Worm (Caenorhabditis elegans) whole organism, early embryonic: Measurements from ENCODE around the gene R10D12.13.

Experiments
- B0310.2 ChIP-seq: sonication (generic microtip); optimal IDR thresholded peaks from 2 replicates; lab custom pipeline; 2016; ENCODE audit warnings: mild to moderate bottlenecking, missing genetic modification characterization, missing compliant biosample characterization
- F13C5.2 ChIP-seq: sonication (generic microtip); optimal IDR thresholded peaks from 2 replicates; lab custom pipeline; 2017; ENCODE audit warnings: mild to moderate bottlenecking, missing genetic modification characterization, inconsistent platforms, missing compliant biosample characterization
- aly-1 ChIP-seq: sonication (generic microtip); optimal IDR thresholded peaks from 2 replicates; lab custom pipeline; 2016; ENCODE audit warnings: missing genetic modification characterization, missing compliant biosample characterization
- ama-1 ChIP-seq: fragments of 150-350 bp; optimal IDR thresholded peaks from 2 replicates; lab custom pipeline; 2014
- ceh-13 ChIP-seq: fragments of 200-800 bp; sonication (Bioruptor generic); optimal IDR thresholded peaks from 2 replicates; lab custom pipeline; 2018; ENCODE audit warnings: mild to moderate bottlenecking, missing genetic modification characterization, missing compliant biosample characterization
- ceh-36 ChIP-seq: sonication (generic microtip); optimal IDR thresholded peaks from 2 replicates; lab custom pipeline; 2016; ENCODE audit warnings: missing genetic modification characterization, inconsistent platforms, missing compliant biosample characterization
- ets-7 ChIP-seq: sonication (generic microtip); optimal IDR thresholded peaks from 2 replicates; lab custom pipeline; 2016; ENCODE audit warnings: missing genotype, missing genetic modification characterization, missing compliant biosample characterization
- flt-1 ChIP-seq: fragments of 200-800 bp; sonication (Bioruptor generic); IDR thresholded peaks from 2 replicates; pipeline ENCODE4 v1.3.6; 2022; ENCODE audit warnings: missing genetic modification characterization, missing compliant biosample characterization
- hmbx-1 ChIP-seq: sonication (generic microtip); optimal IDR thresholded peaks from 2 replicates; lab custom pipeline; 2016; ENCODE audit warnings: mild to moderate bottlenecking, missing genetic modification characterization, missing compliant biosample characterization
- hmg-4 ChIP-seq: fragments of 200-800 bp; sonication (Bioruptor generic); optimal IDR thresholded peaks from 2 replicates; lab custom pipeline; 2018; ENCODE audit warnings: mild to moderate bottlenecking, missing genetic modification characterization, missing compliant biosample characterization
- hnd-1 ChIP-seq: sonication (generic microtip); optimal IDR thresholded peaks from 2 replicates; lab custom pipeline; 2016; ENCODE audit warnings: missing genetic modification characterization, missing compliant biosample characterization
- pes-1 ChIP-seq: fragments of 200-800 bp; sonication (Bioruptor generic); IDR thresholded peaks from 2 replicates; pipeline ENCODE4 v1.3.6; 2022; ENCODE audit warnings: missing genetic modification reagents, missing genetic modification characterization, missing compliant biosample characterization
- scrt-1 ChIP-seq: fragments of 200-800 bp; sonication (Bioruptor generic); IDR thresholded peaks from 2 replicates; pipeline ENCODE4 v1.3.6; 2022; ENCODE audit warnings: missing genetic modification characterization, missing compliant biosample characterization
- sea-1 ChIP-seq: fragments of 200-800 bp; sonication (Bioruptor generic); conservative IDR thresholded peaks from 2 replicates; pipeline ENCODE4 v1.3.6; 2022; ENCODE audit warnings: missing genetic modification characterization, missing compliant biosample characterization
- tbx-11 ChIP-seq: fragments of 200-800 bp; sonication (Bioruptor generic); IDR thresholded peaks from 2 replicates; pipeline ENCODE4 v1.3.6; 2022; ENCODE audit warnings: missing genetic modification characterization, missing compliant biosample characterization
- tbx-37 ChIP-seq: fragments of 200-800 bp; sonication (Bioruptor generic); conservative IDR thresholded peaks from 2 replicates; pipeline ENCODE4 v1.3.6; 2022; ENCODE audit warnings: missing genetic modification reagents, missing genetic modification characterization, missing compliant biosample characterization
- tra-4 ChIP-seq: sonication (generic microtip); optimal IDR thresholded peaks from 2 replicates; lab custom pipeline; 2017; ENCODE audit warnings: missing genetic modification characterization, missing compliant biosample characterization

The R10D12.13 gene

ce11 chrV:13958247-13958646 lies 4.0 kb upstream of the R10D12.13 start, which contains the start of gene R10D12.10:
R10D12.10 (minus strand) TSS chrV:13958347.
- TF ChIP-seq sea-1 (GFP tag; lab: Robert Waterston, UW) (no peak), scrt-1 (GFP tag; lab: Robert Waterston, UW) (no peak), hmbx-1 (tag; lab: Kevin White, UChicago) (no peak), B0310.2 (no peak), ceh-13 (GFP tag; lab: Kevin White, UChicago) (no peak), aly-1 (tag; lab: Kevin White, UChicago) (no peak), ets-7 (tag; lab: Kevin White, UChicago) (no peak), tbx-11 (no peak), ama-1 (no peak), hnd-1 (tag; lab: Kevin White, UChicago) (no peak)

DNA sequence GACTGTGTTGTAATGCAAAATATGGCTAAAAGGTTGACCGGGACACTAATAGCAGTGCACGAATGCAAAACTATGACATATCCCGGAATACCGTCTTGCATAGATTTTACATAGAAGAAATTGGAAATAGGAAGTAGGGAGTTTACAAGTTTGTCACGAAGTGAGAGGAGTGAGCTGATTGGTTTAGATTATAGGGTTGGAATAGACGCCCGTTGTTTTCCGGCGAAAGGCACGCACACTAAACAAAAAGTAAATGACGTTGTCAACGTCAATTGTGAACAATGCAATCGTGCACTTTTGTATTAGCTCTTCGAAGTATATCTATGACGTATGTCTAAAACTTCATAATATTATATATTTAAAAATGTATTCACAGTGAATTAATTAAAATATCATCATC lies 1.3 kb upstream of the R10D12.13 start, which contains the start of gene srh-24:
Gene srh-24, minus strand, starts transcription at position 101 of the 400 bp plus-strand sequence.
- TF ChIP-seq scrt-1 (GFP tag; lab: Robert Waterston, UW) (no peak), ama-1 (no peak), sea-1 (GFP tag; lab: Robert Waterston, UW) (no peak), ceh-36 (tag; lab: Kevin White, UChicago) (no peak), hnd-1 (tag; lab: Kevin White, UChicago) (no peak)

DNA sequence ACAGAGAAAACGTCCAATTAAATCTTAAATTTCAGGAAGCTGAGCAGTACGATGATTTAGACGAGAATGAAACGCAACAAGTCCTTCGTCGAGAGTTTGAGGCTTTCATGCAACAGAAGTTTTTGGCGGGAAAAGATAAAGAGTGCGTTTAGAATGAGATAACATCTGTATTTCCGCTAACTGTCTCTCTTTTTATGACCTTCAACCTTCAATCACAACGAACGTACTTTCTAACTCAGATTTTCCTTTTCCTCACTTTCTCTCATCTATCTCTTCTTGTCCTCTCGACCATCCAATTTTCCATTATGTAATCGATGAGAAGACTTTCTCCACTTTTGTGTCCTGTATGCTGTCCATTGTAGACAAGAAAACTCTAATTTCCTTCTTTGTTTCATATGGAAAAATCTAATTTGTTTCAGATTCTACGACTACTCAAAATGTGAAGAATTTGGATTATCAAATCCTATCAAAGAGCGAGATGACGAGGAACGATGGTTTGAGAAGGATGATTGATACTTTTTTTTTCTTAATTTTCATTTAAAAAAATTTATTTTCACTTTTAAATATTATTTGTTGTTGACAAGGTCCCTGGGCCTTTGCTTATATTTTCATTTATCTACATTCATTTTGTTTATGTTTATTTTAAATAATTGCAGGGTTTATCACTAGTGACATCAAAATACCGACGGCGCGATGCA lies 1.2 kb downstream of the R10D12.13 start, which contains the start of gene sao-1:
Gene sao-1, plus strand, starts transcription at position 648 of the 698 bp plus-strand sequence.
- no peak for TF ChIP-seq aly-1 (tag; lab: Kevin White, UChicago)
- no peak for TF ChIP-seq sea-1 (GFP tag; lab: Robert Waterston, UW)
- TF ChIP-seq ama-1: no peak
- TF ChIP-seq hmbx-1 (tag; lab: Kevin White, UChicago): no peak
- no peak for TF ChIP-seq ceh-36 (tag; lab: Kevin White, UChicago)
- no peak for TF ChIP-seq pes-1 (GFP tag; lab: Robert Waterston, UW)
- TF ChIP-seq tbx-37: no peak
- TF ChIP-seq F13C5.2: no peak
- no peak for TF ChIP-seq B0310.2
- no peak for TF ChIP-seq ceh-13 (GFP tag; lab: Kevin White, UChicago)
- no peak for TF ChIP-seq hnd-1 (tag; lab: Kevin White, UChicago)
- TF ChIP-seq flt-1 (GFP tag; lab: Robert Waterston, UW): no peak
- TF ChIP-seq hmg-4 (GFP tag; lab: Kevin White, UChicago): no peak
- no peak for TF ChIP-seq tbx-11

ce11 chrV:13980807-13981206 lies 18.6 kb downstream of the R10D12.13 start, which contains the start of gene eol-1:
eol-1 (minus strand) TSS chrV:13980907.
- TF ChIP-seq F13C5.2: no peak

DNA sequence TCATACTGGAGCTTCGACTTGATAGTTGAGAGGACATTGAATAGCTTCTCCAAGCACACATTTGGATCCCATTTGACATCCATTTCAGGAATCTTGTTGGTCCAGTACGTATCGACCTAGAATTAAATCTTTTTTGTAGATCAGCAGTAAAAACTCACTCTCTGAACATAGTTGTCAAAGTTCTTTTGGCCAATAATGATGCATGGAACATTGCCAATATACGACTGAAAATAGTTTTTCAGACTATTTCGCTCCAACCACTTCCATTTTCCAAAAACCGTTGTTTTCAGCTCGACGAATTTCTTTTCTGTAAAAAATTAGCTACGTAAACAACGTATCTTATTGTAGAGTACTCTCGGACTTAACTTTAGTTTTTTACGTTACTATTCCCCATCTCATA lies 19.5 kb downstream of the R10D12.13 start:
- no peak for TF ChIP-seq aly-1 (tag; lab: Kevin White, UChicago)
- TF ChIP-seq ama-1: no peak
- TF ChIP-seq flt-1 (GFP tag; lab: Robert Waterston, UW): no peak
- no peak for TF ChIP-seq ets-7 (tag; lab: Kevin White, UChicago)

DNA sequence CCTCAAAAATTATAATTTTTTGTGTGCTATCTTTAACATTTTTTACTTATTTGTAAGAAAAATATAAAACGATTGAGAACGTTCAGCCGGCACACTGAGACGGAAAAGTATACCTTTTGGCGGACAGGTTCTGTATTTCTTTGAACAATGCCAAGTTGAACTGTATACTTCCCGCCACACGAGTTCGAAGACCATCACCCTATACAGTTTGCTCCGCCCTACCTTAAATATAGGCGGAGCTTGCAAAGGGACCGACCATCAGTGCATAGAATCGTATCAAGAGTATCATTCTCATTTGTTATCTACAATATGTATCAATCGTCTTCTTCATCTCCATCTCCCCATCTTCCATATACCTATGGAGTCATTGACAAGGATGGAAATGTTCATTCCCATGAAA lies 22.6 kb downstream of the R10D12.13 start, which contains the start of gene end-1:
Gene end-1, plus strand, starts transcription at position 301 of the 400 bp plus-strand sequence.
- TF ChIP-seq hmg-4 (GFP tag; lab: Kevin White, UChicago) (no peak), scrt-1 (GFP tag; lab: Robert Waterston, UW) (no peak), tbx-11 (no peak), F13C5.2 (no peak), flt-1 (GFP tag; lab: Robert Waterston, UW) (no peak), hmbx-1 (tag; lab: Kevin White, UChicago) (no peak), tra-4 (no peak), B0310.2 (no peak), ets-7 (tag; lab: Kevin White, UChicago) (no peak), pes-1 (GFP tag; lab: Robert Waterston, UW) (no peak), aly-1 (tag; lab: Kevin White, UChicago) (no peak), ama-1 (no peak), ceh-13 (GFP tag; lab: Kevin White, UChicago) (no peak)

DNA sequence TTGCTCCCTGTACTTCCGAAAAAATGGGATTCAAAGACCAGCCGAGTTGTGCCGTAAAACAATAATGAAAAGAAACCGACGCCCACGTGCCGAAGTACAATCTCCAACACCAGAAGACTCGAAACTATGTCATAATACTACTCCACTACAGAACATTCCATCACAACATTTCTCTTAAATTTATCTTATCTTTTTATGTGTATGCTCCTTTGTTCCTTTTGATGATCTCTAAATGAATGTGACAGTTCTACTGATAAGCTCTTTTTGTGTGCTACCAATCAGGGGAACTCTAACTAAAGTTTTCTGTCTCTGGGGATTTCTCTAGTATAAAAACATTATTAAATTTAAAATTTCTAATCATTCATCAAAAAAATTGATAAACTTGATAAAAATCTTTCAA lies 24.6 kb downstream of the R10D12.13 start:
- no peak for TF ChIP-seq hnd-1 (tag; lab: Kevin White, UChicago)
- no peak for TF ChIP-seq tbx-37
- no peak for TF ChIP-seq F13C5.2
- TF ChIP-seq scrt-1 (GFP tag; lab: Robert Waterston, UW): no peak
- no peak for TF ChIP-seq B0310.2
- no peak for TF ChIP-seq flt-1 (GFP tag; lab: Robert Waterston, UW)
- no peak for TF ChIP-seq ama-1
- no peak for TF ChIP-seq ceh-13 (GFP tag; lab: Kevin White, UChicago)
- no peak for TF ChIP-seq aly-1 (tag; lab: Kevin White, UChicago)
- TF ChIP-seq hmbx-1 (tag; lab: Kevin White, UChicago): no peak
- no peak for TF ChIP-seq ets-7 (tag; lab: Kevin White, UChicago)
- TF ChIP-seq sea-1 (GFP tag; lab: Robert Waterston, UW): no peak
- TF ChIP-seq hmg-4 (GFP tag; lab: Kevin White, UChicago): no peak
- TF ChIP-seq tbx-11: no peak
- no peak for TF ChIP-seq ceh-36 (tag; lab: Kevin White, UChicago)
- TF ChIP-seq pes-1 (GFP tag; lab: Robert Waterston, UW): no peak

DNA sequence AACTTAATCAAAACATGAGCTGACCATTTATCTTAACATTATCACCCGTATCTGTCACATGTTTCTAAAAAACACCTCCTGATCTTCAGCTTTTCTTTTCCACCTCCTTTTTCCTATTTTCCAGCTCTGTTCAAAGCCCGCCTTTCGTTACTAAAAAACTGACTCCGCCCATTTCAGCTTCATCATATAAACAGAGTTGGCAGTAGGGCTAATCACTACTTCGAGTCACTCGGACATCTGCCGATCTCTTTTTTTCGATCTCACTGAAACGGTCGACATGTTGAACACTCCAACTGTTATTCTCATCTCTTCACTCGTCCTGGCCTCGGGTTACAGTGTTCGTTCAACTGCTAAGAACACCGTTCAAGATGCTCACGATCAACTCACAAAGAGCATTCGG lies 30.3 kb downstream of the R10D12.13 start, which contains the start of gene droe-4:
Gene droe-4, plus strand, starts transcription at position 172 of the 400 bp plus-strand sequence.
- no peak for TF ChIP-seq ceh-36 (tag; lab: Kevin White, UChicago)
- TF ChIP-seq hmg-4 (GFP tag; lab: Kevin White, UChicago): no peak
- TF ChIP-seq tbx-37: no peak
- no peak for TF ChIP-seq ets-7 (tag; lab: Kevin White, UChicago)
- no peak for TF ChIP-seq flt-1 (GFP tag; lab: Robert Waterston, UW)
- TF ChIP-seq B0310.2: no peak
